Fruit fly (Drosophila melanogaster) whole organism, adult: ENCODE results near the gene RpS4.

Experiments used
- CG11617 ChIP-seq: fragments of 200-800 bp; sonication (Bioruptor generic); optimal IDR thresholded peaks from 2 replicates; lab custom pipeline; 2017; ENCODE audit warnings: mild to moderate bottlenecking, missing biosample characterization, missing genetic modification reagents, missing genetic modification characterization
- CG12768 ChIP-seq: fragments of 200-800 bp; sonication (Bioruptor generic); optimal IDR thresholded peaks from 2 replicates; lab custom pipeline; 2017; ENCODE audit warnings: missing biosample characterization, missing genetic modification characterization, mild to moderate bottlenecking, moderate library complexity, missing genetic modification reagents
- CG14711 ChIP-seq: fragments of 200-800 bp; sonication (Bioruptor generic); optimal IDR thresholded peaks from 2 replicates; lab custom pipeline; 2018; ENCODE audit warnings: missing biosample characterization, mild to moderate bottlenecking, missing genetic modification characterization, moderate library complexity
- CG1620 ChIP-seq: fragments of 200-800 bp; sonication (Bioruptor generic); optimal IDR thresholded peaks from 2 replicates; lab custom pipeline; 2016; ENCODE audit warnings: missing biosample characterization, missing genetic modification characterization
- CG33017 ChIP-seq: fragments of 200-800 bp; sonication (Bioruptor generic); optimal IDR thresholded peaks from 2 replicates; lab custom pipeline; 2018; ENCODE audit warnings: missing biosample characterization, mild to moderate bottlenecking, missing genetic modification characterization, moderate library complexity
- CG5204 ChIP-seq: fragments of 200-800 bp; sonication (Bioruptor generic); optimal IDR thresholded peaks from 2 replicates; lab custom pipeline; 2016; ENCODE audit warnings: missing biosample characterization, missing genetic modification characterization
- CG7045 ChIP-seq: fragments of 200-800 bp; sonication (Bioruptor generic); optimal IDR thresholded peaks from 2 replicates; lab custom pipeline; 2017; ENCODE audit warnings: missing biosample characterization, mild to moderate bottlenecking, missing genetic modification characterization
- CG7101 ChIP-seq: fragments of 200-800 bp; sonication (Bioruptor generic); optimal IDR thresholded peaks from 2 replicates; lab custom pipeline; 2018; ENCODE audit warnings: missing biosample characterization, mild to moderate bottlenecking, missing genetic modification characterization, moderate library complexity
- Clk ChIP-seq: fragments of 200-800 bp; sonication (Bioruptor generic); optimal IDR thresholded peaks from 2 replicates; lab custom pipeline; 2017; ENCODE audit warnings: missing biosample characterization, missing genetic modification characterization
- Crg-1 ChIP-seq: fragments of 200-800 bp; sonication (Bioruptor generic); optimal IDR thresholded peaks from 2 replicates; lab custom pipeline; 2016; ENCODE audit warnings: missing biosample characterization, missing genetic modification characterization
- Hr96 ChIP-seq: fragments of 200-800 bp; sonication (Bioruptor generic); optimal IDR thresholded peaks from 2 replicates; lab custom pipeline; 2016; ENCODE audit warnings: missing biosample characterization, missing genetic modification characterization
- Mnt ChIP-seq: fragments of 200-800 bp; sonication (Bioruptor generic); optimal IDR thresholded peaks from 2 replicates; lab custom pipeline; 2016; ENCODE audit warnings: missing biosample characterization, mild to moderate bottlenecking, missing genetic modification characterization
- bab1 ChIP-seq: fragments of 200-800 bp; sonication (Bioruptor generic); optimal IDR thresholded peaks from 3 replicates; lab custom pipeline; 2019; ENCODE audit warnings: missing biosample characterization, mild to moderate bottlenecking, missing genetic modification characterization, moderate library complexity
- cic ChIP-seq: fragments of 200-800 bp; sonication (Bioruptor generic); optimal IDR thresholded peaks from 2 replicates; lab custom pipeline; 2017; ENCODE audit warnings: missing biosample characterization, mild to moderate bottlenecking, missing genetic modification characterization, moderate library complexity
- cnc ChIP-seq, 2 experiments: fragments of >200 bp; optimal IDR thresholded peaks; 2 replicates each; lab custom pipeline; 2017
- kay ChIP-seq: fragments of 200-800 bp; sonication (Bioruptor generic); peaks from one replicate; lab custom pipeline; 2016; ENCODE audit warnings: missing biosample characterization, missing genetic modification characterization, borderline replicate concordance
- ovo ChIP-seq: fragments of 200-800 bp; sonication (Bioruptor generic); optimal IDR thresholded peaks from 2 replicates; lab custom pipeline; 2016; ENCODE audit warnings: missing biosample characterization, missing genetic modification characterization
- pad ChIP-seq: fragments of 200-800 bp; sonication (Bioruptor generic); optimal IDR thresholded peaks from 3 replicates; lab custom pipeline; 2017; ENCODE audit warnings: missing biosample characterization, missing genetic modification characterization, mild to moderate bottlenecking, moderate library complexity, missing genetic modification reagents
- tj ChIP-seq: fragments of 200-800 bp; sonication (Bioruptor generic); optimal IDR thresholded peaks from 3 replicates; lab custom pipeline; 2017; ENCODE audit warnings: missing biosample characterization, mild to moderate bottlenecking, missing genetic modification characterization, moderate library complexity
- toe ChIP-seq: fragments of 200-800 bp; sonication (Bioruptor generic); optimal IDR thresholded peaks from 2 replicates; lab custom pipeline; 2016; ENCODE audit warnings: missing biosample characterization, missing genetic modification characterization

The RpS4 gene

DNA sequence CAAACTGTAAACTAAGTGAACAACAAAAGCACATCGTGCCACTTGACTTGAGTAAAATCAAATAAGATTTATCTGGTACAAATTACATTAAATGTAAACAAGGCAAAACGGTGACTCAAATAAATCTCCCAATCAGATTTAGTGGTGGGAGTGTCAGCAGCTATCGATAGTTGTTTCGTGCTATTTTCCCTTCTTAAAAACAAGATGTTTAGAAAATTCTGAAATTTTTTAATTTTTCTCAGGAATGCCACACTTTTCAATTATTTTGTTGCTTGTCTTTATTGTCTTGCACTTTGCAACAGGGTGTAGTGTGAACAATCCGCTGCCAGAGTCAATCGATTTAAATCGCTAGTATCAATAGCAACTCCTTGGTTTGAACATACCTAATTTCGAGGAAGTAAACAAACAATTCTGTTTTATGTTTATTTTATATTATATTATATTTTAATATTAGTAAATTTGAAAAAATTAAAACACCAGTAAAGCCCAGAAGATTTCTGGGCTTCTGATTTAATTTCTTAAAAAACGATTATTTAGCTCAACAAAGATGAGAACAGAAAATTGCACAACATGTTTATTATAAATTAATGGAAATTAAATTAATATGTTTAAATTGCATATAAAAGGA, 26.2 kb upstream of the RpS4 start, which contains the start of gene MICAL-like:
MICAL-like (minus strand) TSS at position 138 of the 628 bp plus-strand sequence.
- no peak for TF ChIP-seq ovo (GFP tag; lab: Kevin White, UChicago)
- no peak for TF ChIP-seq Mnt (GFP tag; lab: Kevin White, UChicago)
- no peak for TF ChIP-seq tj (GFP tag; lab: Kevin White, UChicago)
- no peak for TF ChIP-seq CG5204
- TF ChIP-seq cic (GFP tag; lab: Kevin White, UChicago), result no peak
- TF ChIP-seq Clk (GFP tag; lab: Kevin White, UChicago), result no peak
- TF ChIP-seq CG12768 (GFP tag; lab: Kevin White, UChicago), result no peak
- TF ChIP-seq toe (GFP tag; lab: Kevin White, UChicago), result peak; percentile 53
- TF ChIP-seq Crg-1 (GFP tag; lab: Kevin White, UChicago), result peak; percentile 24
- TF ChIP-seq CG7101 (tag; lab: Kevin White, UChicago), result no peak
- TF ChIP-seq CG11617 (GFP tag; lab: Kevin White, UChicago), result no peak
- no peak for TF ChIP-seq CG33017 (tag; lab: Kevin White, UChicago)
- no peak for TF ChIP-seq bab1
- TF ChIP-seq Hr96 (GFP tag; lab: Kevin White, UChicago), result peak; percentile 58
- TF ChIP-seq kay (GFP tag; lab: Kevin White, UChicago), result peak; percentile 94
- no peak for TF ChIP-seq CG14711 (tag; lab: Kevin White, UChicago)
- TF ChIP-seq cnc (optimal IDR thresholded peaks at IDR 0.05; lab: Kevin White, UChicago), result no peak
- no peak for TF ChIP-seq CG7045 (GFP tag; lab: Kevin White, UChicago)
- TF ChIP-seq pad (GFP tag; lab: Kevin White, UChicago), result no peak
- TF ChIP-seq CG1620, result no peak

DNA sequence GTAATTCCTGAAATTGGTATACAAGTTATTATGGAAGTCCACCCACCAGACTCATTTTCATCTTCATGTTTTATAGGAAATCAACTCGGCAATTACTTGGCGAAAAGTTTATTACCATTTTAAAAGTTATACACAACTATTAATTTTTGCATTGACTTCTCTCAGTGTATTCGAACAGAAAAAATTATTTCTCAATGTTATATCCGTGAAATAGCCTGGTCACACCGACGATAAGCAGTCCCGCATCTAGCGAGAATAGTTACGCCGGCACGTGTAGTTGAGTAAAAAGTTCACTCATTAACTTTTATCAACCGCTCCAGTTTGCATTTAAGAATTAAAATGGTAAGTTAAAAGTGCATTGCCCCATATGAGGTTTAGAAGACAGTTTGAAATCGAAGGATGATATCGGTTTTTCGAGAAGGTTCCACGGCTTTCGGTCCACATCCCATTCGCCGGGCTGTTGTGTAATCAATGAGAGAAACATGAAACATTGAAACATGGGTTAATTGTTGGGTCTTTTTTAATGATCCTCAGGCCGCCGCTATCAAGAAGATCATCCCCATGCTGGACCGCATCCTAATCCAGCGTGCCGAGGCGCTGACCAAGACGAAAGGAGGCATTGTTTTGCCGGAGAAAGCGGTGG, 25.6 kb upstream of the RpS4 start, which contains the start of gene CG11267:
CG11267 (plus strand) TSS at position 228 of the 643 bp plus-strand sequence.
- TF ChIP-seq CG7045 (GFP tag; lab: Kevin White, UChicago) (peak; percentile 87), CG5204 (no peak), Hr96 (GFP tag; lab: Kevin White, UChicago) (peak; percentile 51), CG7101 (tag; lab: Kevin White, UChicago) (peak; percentile 72), CG1620 (peak; percentile 69), Clk (GFP tag; lab: Kevin White, UChicago) (peak; percentile 51), Mnt (GFP tag; lab: Kevin White, UChicago) (peak; percentile 95), ovo (GFP tag; lab: Kevin White, UChicago) (peak; percentile 2), CG11617 (GFP tag; lab: Kevin White, UChicago) (peak; percentile 58), pad (GFP tag; lab: Kevin White, UChicago) (peak; percentile 68), CG14711 (tag; lab: Kevin White, UChicago) (peak; percentile 79), cnc (optimal IDR thresholded peaks at IDR 0.05; lab: Kevin White, UChicago) (no peak), cic (GFP tag; lab: Kevin White, UChicago) (peak; percentile 55), toe (GFP tag; lab: Kevin White, UChicago) (peak; percentile 88), Crg-1 (GFP tag; lab: Kevin White, UChicago) (no peak), kay (GFP tag; lab: Kevin White, UChicago) (no peak), CG33017 (tag; lab: Kevin White, UChicago) (peak; percentile 61), tj (GFP tag; lab: Kevin White, UChicago) (peak; percentile 21), CG12768 (GFP tag; lab: Kevin White, UChicago) (peak; percentile 83), bab1 (peak; percentile 72)

DNA sequence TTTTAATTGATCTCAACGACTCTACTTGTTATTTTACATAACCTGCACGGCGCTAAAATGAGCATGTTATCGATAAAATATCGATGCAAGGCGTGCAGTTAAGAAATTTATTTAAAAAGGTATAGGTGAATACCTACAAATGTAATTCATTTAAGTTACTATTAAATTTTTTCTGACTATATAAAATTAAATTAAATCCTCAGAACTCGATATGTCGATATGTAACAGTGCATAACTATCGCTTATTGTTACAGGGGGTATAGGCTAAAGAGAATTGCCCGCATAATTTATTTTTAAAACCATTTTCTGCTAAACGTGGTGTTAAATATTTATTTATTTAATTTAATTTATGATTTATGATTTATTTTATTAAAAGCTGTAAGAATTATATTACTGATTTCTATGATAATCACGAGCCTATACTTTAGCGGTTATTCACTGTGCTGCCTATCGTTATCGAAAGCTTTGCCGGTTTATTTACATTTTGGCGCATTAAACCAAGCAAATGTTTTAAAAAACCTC, 23.7 kb upstream of the RpS4 start, which contains the start of the genes mRpL20 and Icmt:
mRpL20 (minus strand) TSS at position 65 of the 522 bp plus-strand sequence.
Icmt (plus strand) TSS at position 464 of the 522 bp plus-strand sequence.
- TF ChIP-seq Hr96 (GFP tag; lab: Kevin White, UChicago), result peak; percentile 55
- peak; percentile 94 for TF ChIP-seq kay (GFP tag; lab: Kevin White, UChicago)
- peak; percentile 91 for TF ChIP-seq CG11617 (GFP tag; lab: Kevin White, UChicago)
- peak; percentile 45 for TF ChIP-seq Clk (GFP tag; lab: Kevin White, UChicago)
- peak; percentile 87 for TF ChIP-seq CG14711 (tag; lab: Kevin White, UChicago)
- peak; percentile 54 for TF ChIP-seq Crg-1 (GFP tag; lab: Kevin White, UChicago)
- TF ChIP-seq CG12768 (GFP tag; lab: Kevin White, UChicago), result peak; percentile 72
- no peak for TF ChIP-seq CG5204
- TF ChIP-seq CG7045 (GFP tag; lab: Kevin White, UChicago), result peak; percentile 85
- TF ChIP-seq CG1620, result peak; percentile 68
- peak; percentile 73 for TF ChIP-seq ovo (GFP tag; lab: Kevin White, UChicago)
- peak; percentile 70 for TF ChIP-seq tj (GFP tag; lab: Kevin White, UChicago)
- TF ChIP-seq toe (GFP tag; lab: Kevin White, UChicago), result peak; percentile 83
- peak; percentile 98 for TF ChIP-seq CG33017 (tag; lab: Kevin White, UChicago)
- TF ChIP-seq CG7101 (tag; lab: Kevin White, UChicago), result peak; percentile 98
- TF ChIP-seq cnc (optimal IDR thresholded peaks at IDR 0.05; lab: Kevin White, UChicago), result no peak
- TF ChIP-seq bab1, result peak; percentile 95
- TF ChIP-seq pad (GFP tag; lab: Kevin White, UChicago), result peak; percentile 62
- peak; percentile 81 for TF ChIP-seq Mnt (GFP tag; lab: Kevin White, UChicago)
- no peak for TF ChIP-seq cic (GFP tag; lab: Kevin White, UChicago)

DNA sequence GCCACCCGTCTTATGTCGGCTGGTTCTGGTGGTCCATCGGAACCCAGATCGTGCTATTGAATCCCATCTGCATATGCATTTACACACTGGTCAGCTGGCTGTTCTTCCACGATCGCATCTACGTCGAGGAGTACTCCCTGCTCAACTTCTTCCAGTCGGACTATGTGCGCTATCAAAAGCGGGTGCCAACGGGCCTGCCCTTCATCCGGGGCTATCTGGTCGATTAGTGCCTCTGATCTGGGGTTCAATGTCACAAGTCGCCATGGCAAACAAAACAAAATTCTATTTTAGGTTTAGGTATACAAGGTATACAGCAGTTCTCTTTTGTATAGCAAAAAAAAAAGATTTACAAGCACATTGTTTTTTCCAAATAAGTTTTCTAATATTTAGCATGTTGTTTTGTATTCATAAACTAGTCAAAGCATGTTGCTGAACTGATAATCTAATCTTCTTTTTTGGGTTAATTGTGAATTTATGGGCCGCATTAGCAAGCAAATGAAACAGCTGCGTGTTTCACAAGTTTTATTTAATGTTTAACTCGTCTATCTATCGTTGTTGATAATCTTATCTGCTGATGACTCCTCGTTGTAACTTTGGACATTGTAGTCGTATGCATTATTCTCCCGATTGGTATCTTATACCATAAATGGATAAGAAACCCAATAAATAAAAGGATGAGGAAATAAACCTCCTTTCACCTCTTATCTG, 22.2 kb upstream of the RpS4 start:
- TF ChIP-seq kay (GFP tag; lab: Kevin White, UChicago) (peak; percentile 77), cic (GFP tag; lab: Kevin White, UChicago) (peak; percentile 29), bab1 (no peak)
